Fruit fly (Drosophila melanogaster) whole organism, embryonic: ENCODE results near the gene Glut4EF.

Experiments used
- Blimp-1 ChIP-seq: fragments of 200-800 bp; sonication (Bioruptor generic); optimal IDR thresholded peaks from 3 replicates; lab custom pipeline; 2018; ENCODE audit warnings: missing biosample characterization, missing genetic modification characterization, mild to moderate bottlenecking, moderate library complexity, missing genetic modification reagents
- CG11504 ChIP-seq: fragments of 200-800 bp; sonication (Bioruptor generic); optimal IDR thresholded peaks from 3 replicates; lab custom pipeline; 2019; ENCODE audit warnings: missing biosample characterization, mild to moderate bottlenecking, missing genetic modification characterization, moderate library complexity
- CG11695 ChIP-seq: fragments of 200-800 bp; sonication (Bioruptor generic); IDR thresholded peaks from 3 replicates; pipeline ENCODE4 v1.3.6; 2022; ENCODE audit warnings: missing biosample characterization, missing genetic modification characterization
- CG1233 ChIP-seq: fragments of 200-800 bp; sonication (Bioruptor generic); optimal IDR thresholded peaks from 4 replicates; lab custom pipeline; 2018; ENCODE audit warnings: missing biosample characterization, mild to moderate bottlenecking, missing genetic modification characterization
- CG13296 ChIP-seq: fragments of 200-800 bp; sonication (Bioruptor generic); optimal IDR thresholded peaks from 3 replicates; lab custom pipeline; 2018; ENCODE audit warnings: missing biosample characterization, mild to moderate bottlenecking, missing genetic modification characterization
- CG15479 ChIP-seq: fragments of 200-800 bp; sonication (Bioruptor generic); optimal IDR thresholded peaks from 3 replicates; lab custom pipeline; 2019; ENCODE audit warnings: missing biosample characterization, mild to moderate bottlenecking, missing genetic modification characterization, moderate library complexity
- CG15514 ChIP-seq: fragments of 200-800 bp; sonication (Bioruptor generic); optimal IDR thresholded peaks from 3 replicates; lab custom pipeline; 2017; ENCODE audit warnings: missing biosample characterization, missing genetic modification characterization, mild to moderate bottlenecking, moderate library complexity, missing genetic modification reagents
- CG2116 ChIP-seq: fragments of 200-800 bp; sonication (Bioruptor generic); optimal IDR thresholded peaks from 3 replicates; lab custom pipeline; 2018; ENCODE audit warnings: missing biosample characterization, mild to moderate bottlenecking, missing genetic modification characterization
- CG2199 ChIP-seq: fragments of 200-800 bp; sonication (Bioruptor generic); IDR thresholded peaks from 3 replicates; pipeline ENCODE4 v1.3.6; 2022; ENCODE audit warnings: missing biosample characterization, missing genetic modification characterization
- CG2712 ChIP-seq: fragments of 200-800 bp; optimal IDR thresholded peaks from 3 replicates; lab custom pipeline; 2019; ENCODE audit warnings: missing biosample characterization, mild to moderate bottlenecking, missing genetic modification characterization, moderate library complexity
- CG31365 ChIP-seq: fragments of 200-800 bp; sonication (Bioruptor generic); optimal IDR thresholded peaks from 2 replicates; lab custom pipeline; 2018; ENCODE audit warnings: missing biosample characterization, mild to moderate bottlenecking, missing genetic modification characterization
- CG3281 ChIP-seq: fragments of 200-800 bp; sonication (Bioruptor generic); optimal IDR thresholded peaks from 3 replicates; lab custom pipeline; 2017; ENCODE audit warnings: missing biosample characterization, mild to moderate bottlenecking, missing genetic modification characterization
- CG3847 ChIP-seq: fragments of 200-800 bp; sonication (Bioruptor generic); IDR thresholded peaks from 2 replicates; pipeline ENCODE4 v1.3.6; 2022; ENCODE audit warnings: missing biosample characterization, missing genetic modification characterization
- CG3995 ChIP-seq: fragments of 200-800 bp; sonication (Bioruptor generic); optimal IDR thresholded peaks from 3 replicates; lab custom pipeline; 2016; ENCODE audit warnings: missing biosample characterization, missing genetic modification characterization
- CG4404 ChIP-seq: fragments of 200-800 bp; sonication (Bioruptor generic); IDR thresholded peaks from 2 replicates; pipeline ENCODE4 v1.3.6; 2022; ENCODE audit warnings: missing biosample characterization, missing genetic modification characterization
- CG5180 ChIP-seq: fragments of 200-800 bp; sonication (Bioruptor generic); optimal IDR thresholded peaks from 3 replicates; lab custom pipeline; 2017; ENCODE audit warnings: missing biosample characterization, missing genetic modification characterization, mild to moderate bottlenecking, moderate library complexity, missing genetic modification reagents
- CG6813 ChIP-seq: fragments of 200-800 bp; sonication (Bioruptor generic); optimal IDR thresholded peaks from 2 replicates; lab custom pipeline; 2017; ENCODE audit warnings: missing biosample characterization, missing genetic modification characterization, mild to moderate bottlenecking, moderate library complexity, missing genetic modification reagents
- CG7556 ChIP-seq: fragments of 200-800 bp; sonication (Bioruptor generic); optimal IDR thresholded peaks from 2 replicates; lab custom pipeline; 2017; ENCODE audit warnings: missing biosample characterization, mild to moderate bottlenecking, missing genetic modification characterization
- CG8924 ChIP-seq: fragments of 200-800 bp; optimal IDR thresholded peaks from 3 replicates; lab custom pipeline; 2019; ENCODE audit warnings: missing biosample characterization, mild to moderate bottlenecking, missing genetic modification characterization, moderate library complexity
- Gug ChIP-seq: fragments of 200-800 bp; sonication (Bioruptor generic); IDR thresholded peaks from 4 replicates; pipeline ENCODE4 v1.3.6; 2022; ENCODE audit warnings: missing biosample characterization, missing genetic modification characterization
- HHEX ChIP-seq: fragments of 200-800 bp; sonication (Bioruptor generic); optimal IDR thresholded peaks from 3 replicates; lab custom pipeline; 2017; ENCODE audit warnings: missing biosample characterization, mild to moderate bottlenecking, missing genetic modification characterization, missing genetic modification reagents
- Hmr ChIP-seq: fragments of 200-800 bp; sonication (Bioruptor generic); optimal IDR thresholded peaks from 3 replicates; lab custom pipeline; 2017; ENCODE audit warnings: mild to moderate bottlenecking, missing biosample characterization, missing genetic modification reagents, missing genetic modification characterization
- Hr51 ChIP-seq, 2 experiments: fragments of 200-800 bp; sonication (Bioruptor generic); optimal IDR thresholded peaks; 2 replicates in 1 of 2; 3 replicates in 1 of 2; lab custom pipeline; 2016 to 2018; ENCODE audit warnings: missing biosample characterization in 2 of 2, missing genetic modification characterization in 2 of 2, mild to moderate bottlenecking in 1 of 2, moderate library complexity in 1 of 2
- Kr ChIP-seq: fragments of 200-800 bp; sonication (Bioruptor generic); optimal IDR thresholded peaks from 2 replicates; lab custom pipeline; 2017; ENCODE audit warnings: missing biosample characterization, mild to moderate bottlenecking, missing genetic modification characterization
- Med ChIP-seq: fragments of 200-800 bp; sonication (Bioruptor generic); peaks from one replicate; lab custom pipeline; 2016; ENCODE audit warnings: missing biosample characterization, missing genetic modification characterization, mild to moderate bottlenecking, inconsistent platforms, moderate library complexity
- Sox100B ChIP-seq: fragments of 200-800 bp; sonication (Bioruptor generic); optimal IDR thresholded peaks from 3 replicates; lab custom pipeline; 2018; ENCODE audit warnings: missing biosample characterization, mild to moderate bottlenecking, missing genetic modification characterization
- Ssrp ChIP-seq: fragments of 200-800 bp; sonication (Bioruptor generic); optimal IDR thresholded peaks from 2 replicates; lab custom pipeline; 2018; ENCODE audit warnings: missing biosample characterization, mild to moderate bottlenecking, missing genetic modification characterization, moderate library complexity
- Stat92E ChIP-seq, 3 experiments: fragments of >200 bp in 2 of 3; fragments of 200-800 bp in 1 of 3; sonication (Bioruptor generic) in 1 of 3; optimal IDR thresholded peaks; 2 replicates each; lab custom pipeline; 2017 to 2019; ENCODE audit warnings: missing biosample characterization in 3 of 3, missing genetic modification characterization in 3 of 3, mild to moderate bottlenecking in 1 of 3, moderate library complexity in 1 of 3
- Usf ChIP-seq: fragments of 200-800 bp; sonication (Bioruptor generic); optimal IDR thresholded peaks from 2 replicates; lab custom pipeline; 2017; ENCODE audit warnings: missing genotype, missing biosample characterization, missing genetic modification characterization
- ash1 ChIP-seq: fragments of 200-800 bp; sonication (Bioruptor generic); optimal IDR thresholded peaks from 2 replicates; lab custom pipeline; 2018; ENCODE audit warnings: missing biosample characterization, mild to moderate bottlenecking, missing genetic modification characterization
- az2 ChIP-seq: fragments of 200-800 bp; sonication (Bioruptor generic); optimal IDR thresholded peaks from 3 replicates; lab custom pipeline; 2016; ENCODE audit warnings: missing biosample characterization, missing genetic modification characterization
- bowl ChIP-seq: fragments of 200-800 bp; sonication (Bioruptor generic); IDR thresholded peaks from 2 replicates; pipeline ENCODE4 v1.3.6; 2022; ENCODE audit warnings: missing biosample characterization, missing genetic modification characterization
- chm ChIP-seq: fragments of 200-800 bp; sonication (Bioruptor generic); IDR thresholded peaks from 2 replicates; pipeline ENCODE4 v1.3.6; 2022; ENCODE audit warnings: missing biosample characterization, missing genetic modification characterization
- exex ChIP-seq: fragments of 200-800 bp; sonication (Bioruptor generic); optimal IDR thresholded peaks from 4 replicates; lab custom pipeline; 2018; ENCODE audit warnings: missing biosample characterization, mild to moderate bottlenecking, missing genetic modification characterization, moderate library complexity
- fd3F ChIP-seq: fragments of 200-800 bp; sonication (Bioruptor generic); optimal IDR thresholded peaks from 2 replicates; lab custom pipeline; 2018; ENCODE audit warnings: missing biosample characterization, mild to moderate bottlenecking, missing genetic modification characterization, moderate library complexity
- gcm2 ChIP-seq: fragments of 200-800 bp; sonication (Bioruptor generic); optimal IDR thresholded peaks from 2 replicates; lab custom pipeline; 2016; ENCODE audit warnings: missing biosample characterization, missing genetic modification characterization
- gem ChIP-seq: fragments of 200-800 bp; sonication (Bioruptor generic); optimal IDR thresholded peaks from 2 replicates; lab custom pipeline; 2019; ENCODE audit warnings: missing biosample characterization, mild to moderate bottlenecking, missing genetic modification characterization, moderate library complexity
- gsb-n ChIP-seq: fragments of 200-800 bp; sonication (Bioruptor generic); optimal IDR thresholded peaks from 3 replicates; lab custom pipeline; 2018; ENCODE audit warnings: missing biosample characterization, mild to moderate bottlenecking, missing genetic modification characterization
- lmd ChIP-seq: fragments of 200-800 bp; sonication (Bioruptor generic); IDR thresholded peaks from 2 replicates; pipeline ENCODE4 v1.3.6; 2022; ENCODE audit warnings: missing biosample characterization, missing genetic modification characterization
- maf-S ChIP-seq: fragments of 200-800 bp; sonication (Bioruptor generic); optimal IDR thresholded peaks from 2 replicates; lab custom pipeline; 2016; ENCODE audit warnings: missing biosample characterization, missing genetic modification characterization
- onecut ChIP-seq: fragments of 200-800 bp; sonication (Bioruptor generic); IDR thresholded peaks from 2 replicates; pipeline ENCODE4 v1.3.6; 2022; ENCODE audit warnings: missing biosample characterization, missing genetic modification characterization
- phol ChIP-seq: fragments of 200-800 bp; sonication (Bioruptor generic); optimal IDR thresholded peaks from 3 replicates; lab custom pipeline; 2018; ENCODE audit warnings: missing biosample characterization, mild to moderate bottlenecking, missing genetic modification characterization, moderate library complexity
- salm ChIP-seq: fragments of 200-800 bp; sonication (Bioruptor generic); optimal IDR thresholded peaks from 2 replicates; lab custom pipeline; 2018; ENCODE audit warnings: missing biosample characterization, mild to moderate bottlenecking, missing genetic modification characterization
- scrt ChIP-seq: fragments of 200-800 bp; sonication (Bioruptor generic); optimal IDR thresholded peaks from 2 replicates; lab custom pipeline; 2018; ENCODE audit warnings: missing biosample characterization, mild to moderate bottlenecking, missing genetic modification characterization, moderate library complexity
- sens ChIP-seq: fragments of 200-800 bp; sonication (Bioruptor generic); peaks from one replicate; lab custom pipeline; 2016; ENCODE audit warnings: missing biosample characterization, missing genetic modification characterization
- slou ChIP-seq: fragments of 200-800 bp; sonication (Bioruptor generic); optimal IDR thresholded peaks from 3 replicates; lab custom pipeline; 2016; ENCODE audit warnings: missing biosample characterization, missing genetic modification characterization
- stc ChIP-seq: fragments of 200-800 bp; sonication (Bioruptor generic); IDR thresholded peaks from 2 replicates; pipeline ENCODE4 v1.3.6; 2022; ENCODE audit warnings: missing biosample characterization, missing genetic modification characterization
- toy ChIP-seq: fragments of 200-800 bp; sonication (Bioruptor generic); IDR thresholded peaks from 2 replicates; pipeline ENCODE4 v1.3.6; 2022; ENCODE audit warnings: missing biosample characterization, missing genetic modification characterization
- unpg ChIP-seq: fragments of 200-800 bp; sonication (Bioruptor generic); optimal IDR thresholded peaks from 3 replicates; lab custom pipeline; 2018; ENCODE audit warnings: missing biosample characterization, mild to moderate bottlenecking, missing genetic modification characterization, moderate library complexity

Glut4EF gene

dm6 chr3R:9857785-9858184 is 16.7 kb upstream of the Glut4EF start (continued):
- TF ChIP-seq scrt (GFP tag; lab: Kevin White, UChicago): peak; percentile 24
- TF ChIP-seq lmd: peak; percentile 39
- TF ChIP-seq slou (GFP tag; lab: Kevin White, UChicago): no peak
- no peak for TF ChIP-seq salm (tag; lab: Kevin White, UChicago)
- peak; percentile 36 for TF ChIP-seq Hmr
- TF ChIP-seq HHEX (GFP tag; lab: Kevin White, UChicago): peak; percentile 27
- peak; percentile 61; the same call in 2 of the 3 replicates for TF ChIP-seq CG11695
- TF ChIP-seq Hr51 (GFP tag; optimal IDR thresholded peaks at IDR 0.05; lab: Kevin White, UChicago): peak in 1 of 2 experiments; percentile 53
- TF ChIP-seq Stat92E (GFP tag; optimal IDR thresholded peaks at IDR 0.05; lab: Kevin White, UChicago): no peak
- TF ChIP-seq unpg (GFP tag; lab: Kevin White, UChicago): peak; percentile 39
- TF ChIP-seq CG8924 (tag; lab: Kevin White, UChicago): peak; percentile 6
- peak; percentile 6 for TF ChIP-seq CG6813 (GFP tag; lab: Kevin White, UChicago)
- TF ChIP-seq CG3281 (GFP tag; lab: Kevin White, UChicago): peak; percentile 27
- TF ChIP-seq CG31365 (tag; lab: Kevin White, UChicago): no peak
- TF ChIP-seq CG7556 (GFP tag; lab: Kevin White, UChicago): peak; percentile 56
- peak; percentile 46 for TF ChIP-seq Sox100B (GFP tag; lab: Kevin White, UChicago)
- no peak for TF ChIP-seq CG2116 (GFP tag; lab: Kevin White, UChicago)
- TF ChIP-seq CG15514 (GFP tag; lab: Kevin White, UChicago): peak; percentile 6
- TF ChIP-seq CG13296 (GFP tag; lab: Kevin White, UChicago): peak; percentile 44

DNA sequence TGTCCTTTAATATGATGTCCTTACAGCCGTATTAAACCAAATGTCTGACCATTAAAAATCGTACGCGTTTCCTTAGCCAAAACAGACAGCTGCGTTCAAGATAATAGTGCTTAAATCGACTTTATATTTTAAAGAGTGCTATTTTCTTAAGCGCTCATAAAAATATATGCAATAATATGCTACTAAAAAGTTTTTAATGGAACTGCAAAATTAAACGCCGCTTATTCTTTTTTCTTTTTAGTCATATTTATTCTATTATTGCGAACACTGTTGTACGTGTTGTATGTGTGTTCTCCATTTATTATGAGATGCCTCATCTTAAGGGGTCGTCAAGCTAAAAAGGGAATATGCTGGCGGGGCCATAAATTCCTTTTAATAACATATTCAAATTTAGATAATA is 13.9 kb upstream of the Glut4EF start:
- peak; percentile 48 for TF ChIP-seq CG11504 (tag; lab: Kevin White, UChicago)
- TF ChIP-seq Hmr: no peak
- TF ChIP-seq chm (GFP tag; lab: Robert Waterston, UW): no peak
- peak; percentile 26 for TF ChIP-seq CG3281 (GFP tag; lab: Kevin White, UChicago)
- no peak for TF ChIP-seq bowl
- TF ChIP-seq phol (tag; lab: Kevin White, UChicago): no peak
- TF ChIP-seq CG5180 (GFP tag; lab: Kevin White, UChicago): no peak
- no peak for TF ChIP-seq az2 (GFP tag; lab: Kevin White, UChicago)
- no peak for TF ChIP-seq lmd
- peak; percentile 31 for TF ChIP-seq Blimp-1
- no peak for TF ChIP-seq onecut (GFP tag; lab: Robert Waterston, UW)
- peak; percentile 21 for TF ChIP-seq gem (tag; lab: Kevin White, UChicago)
- no peak for TF ChIP-seq toy (GFP tag; lab: Robert Waterston, UW)
- no peak for TF ChIP-seq CG2199 (GFP tag; lab: Robert Waterston, UW)
- peak; percentile 1 for TF ChIP-seq CG2712 (tag; lab: Kevin White, UChicago)
- no peak for TF ChIP-seq maf-S
- no peak for TF ChIP-seq fd3F (GFP tag; lab: Kevin White, UChicago)
- TF ChIP-seq Usf (GFP tag; lab: Kevin White, UChicago): no peak
- no peak for TF ChIP-seq CG3995 (GFP tag; lab: Kevin White, UChicago)
- TF ChIP-seq ash1: no peak
- TF ChIP-seq sens (GFP tag; lab: Kevin White, UChicago): peak; percentile 62
- TF ChIP-seq CG1233: no peak
- TF ChIP-seq exex (tag; lab: Kevin White, UChicago): no peak
- no peak for TF ChIP-seq stc (GFP tag; lab: Robert Waterston, UW)
- TF ChIP-seq CG3847 (GFP tag; lab: Robert Waterston, UW): no peak
- TF ChIP-seq CG15479: no peak
- no peak for TF ChIP-seq CG4404 (GFP tag; lab: Robert Waterston, UW)
- TF ChIP-seq gsb-n (tag; lab: Kevin White, UChicago): no peak
- TF ChIP-seq Kr (GFP tag; lab: Kevin White, UChicago): no peak
- no peak for TF ChIP-seq Ssrp
- no peak for TF ChIP-seq gcm2 (GFP tag; lab: Kevin White, UChicago)
- peak; percentile 50 for TF ChIP-seq Med (GFP tag; lab: Kevin White, UChicago)
- TF ChIP-seq Gug (GFP tag; lab: Robert Waterston, UW): no peak
